Fruit fly (Drosophila melanogaster) S2 (cell line): ENCODE measurements around the gene CG15465.

ENCODE experiments used
- CG8478 ChIP-seq: fragments of >200 bp; optimal IDR thresholded peaks from 2 replicates; lab custom pipeline; 2018
- CTCF ChIP-seq, 2 experiments: fragments of >200 bp; optimal IDR thresholded peaks; 2 replicates each; lab custom pipeline; 2018

DNA sequence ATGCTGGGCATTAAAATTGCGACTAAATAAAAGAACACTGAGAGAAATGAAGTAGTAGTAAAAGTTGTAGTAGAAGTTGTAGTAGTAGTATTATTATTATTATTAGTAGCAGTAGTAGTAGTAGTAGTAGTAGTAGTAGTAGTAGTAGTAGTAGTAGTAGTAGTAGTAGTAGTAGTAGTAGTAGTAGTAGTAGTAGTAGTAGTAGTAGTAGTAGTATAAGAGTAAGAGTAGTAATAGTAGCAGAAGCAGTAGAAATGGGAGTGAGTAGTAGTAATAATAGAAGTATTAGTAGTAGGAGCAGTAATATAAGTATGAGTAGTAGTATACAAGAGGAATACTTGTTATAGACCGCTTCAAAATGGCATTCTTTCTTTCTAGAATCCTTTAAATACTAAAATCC lies 214.4 kb downstream of the CG15465 start:
- TF ChIP-seq CG8478 (lab: Kevin White, UChicago), result no peak
- no peak for TF ChIP-seq CTCF (optimal IDR thresholded peaks at IDR 0.05; lab: Kevin White, UChicago)
